Worm (Caenorhabditis elegans) whole organism, L3 larva: Measurements from ENCODE around the gene ztf-25.

ENCODE experiments used
- R02D3.7 ChIP-seq: fragments of 150-350 bp; optimal IDR thresholded peaks from 2 replicates; lab custom pipeline; 2014; ENCODE audit warnings: missing biosample characterization, missing genetic modification characterization
- ZK546.5 ChIP-seq: sonication (generic microtip); optimal IDR thresholded peaks from 2 replicates; lab custom pipeline; 2017; ENCODE audit warnings: missing biosample characterization, missing genetic modification characterization
- ama-1 ChIP-seq: fragments of 150-350 bp; optimal IDR thresholded peaks from 2 replicates; lab custom pipeline; 2018
- ceh-16 ChIP-seq: sonication (generic microtip); optimal IDR thresholded peaks from 2 replicates; lab custom pipeline; 2017; ENCODE audit warnings: missing biosample characterization, missing genetic modification characterization
- ceh-28 ChIP-seq: fragments of 150-350 bp; optimal IDR thresholded peaks from 2 replicates; lab custom pipeline; 2014; ENCODE audit warnings: missing biosample characterization, missing genetic modification reagents, missing genetic modification characterization
- ceh-9 ChIP-seq: sonication (generic microtip); optimal IDR thresholded peaks from 2 replicates; lab custom pipeline; 2018; ENCODE audit warnings: missing biosample characterization, missing genetic modification characterization
- daf-12 ChIP-seq: fragments of 150-350 bp; optimal IDR thresholded peaks from 2 replicates; lab custom pipeline; 2014; ENCODE audit warnings: missing biosample characterization, missing genetic modification reagents, missing genetic modification characterization
- egl-27 ChIP-seq: sonication (generic microtip); optimal IDR thresholded peaks from 4 replicates; lab custom pipeline; 2017; ENCODE audit warnings: missing biosample characterization, missing genetic modification reagents, missing genetic modification characterization
- egl-5 ChIP-seq: fragments of 150-350 bp; optimal IDR thresholded peaks from 2 replicates; lab custom pipeline; 2017; ENCODE audit warnings: missing biosample characterization, missing genetic modification reagents, missing genetic modification characterization, inconsistent platforms
- elt-1 ChIP-seq: fragments of 150-350 bp; optimal IDR thresholded peaks from 2 replicates; lab custom pipeline; 2014; ENCODE audit warnings: missing biosample characterization, missing genetic modification characterization
- elt-2 ChIP-seq: sonication (generic microtip); optimal IDR thresholded peaks from 2 replicates; lab custom pipeline; 2016; ENCODE audit warnings: missing genetic modification reagents, mild to moderate bottlenecking, missing genetic modification characterization, missing compliant biosample characterization
- elt-3 ChIP-seq, 3 experiments: fragments of 150-350 bp in 1 of 3; sonication (generic microtip) in 2 of 3; optimal IDR thresholded peaks; 2 replicates in 2 of 3; 4 replicates in 1 of 3; lab custom pipeline; 2014 to 2017; ENCODE audit warnings: missing biosample characterization in 3 of 3, missing genetic modification characterization in 3 of 3
- eor-1 ChIP-seq, 2 experiments: fragments of 150-350 bp; optimal IDR thresholded peaks; 2 replicates each; lab custom pipeline; 2014 to 2018; ENCODE audit warnings: missing biosample characterization in 2 of 2, missing genetic modification characterization in 2 of 2
- fkh-10 ChIP-seq: sonication (generic microtip); optimal IDR thresholded peaks from 2 replicates; lab custom pipeline; 2017; ENCODE audit warnings: missing biosample characterization, missing genetic modification reagents, missing genetic modification characterization
- fkh-2 ChIP-seq: fragments of 150-350 bp; optimal IDR thresholded peaks from 2 replicates; lab custom pipeline; 2014; ENCODE audit warnings: missing biosample characterization, missing genetic modification reagents, missing genetic modification characterization
- fos-1 ChIP-seq: fragments of 150-350 bp; optimal IDR thresholded peaks from 2 replicates; lab custom pipeline; 2014; ENCODE audit warnings: missing biosample characterization, missing genetic modification characterization
- hmg-11 ChIP-seq: sonication (generic microtip); optimal IDR thresholded peaks from 2 replicates; lab custom pipeline; 2016; ENCODE audit warnings: missing genetic modification characterization, missing compliant biosample characterization
- jun-1 ChIP-seq: fragments of 150-350 bp; optimal IDR thresholded peaks from 2 replicates; lab custom pipeline; 2014; ENCODE audit warnings: missing biosample characterization, missing genetic modification reagents, missing genetic modification characterization
- lin-15B ChIP-seq: fragments of 150-350 bp; optimal IDR thresholded peaks from 2 replicates; lab custom pipeline; 2014; ENCODE audit warnings: missing biosample characterization, missing genetic modification characterization
- lin-39 ChIP-seq: fragments of 150-350 bp; optimal IDR thresholded peaks from 2 replicates; lab custom pipeline; 2018; ENCODE audit warnings: missing biosample characterization, missing genetic modification reagents, missing genetic modification characterization
- lsy-12 ChIP-seq: sonication (generic microtip); optimal IDR thresholded peaks from 2 replicates; lab custom pipeline; 2016; ENCODE audit warnings: mild to moderate bottlenecking, missing genetic modification characterization, missing compliant biosample characterization
- mdl-1 ChIP-seq: fragments of 150-350 bp; optimal IDR thresholded peaks from 2 replicates; lab custom pipeline; 2014; ENCODE audit warnings: missing biosample characterization, missing genetic modification characterization
- mml-1 ChIP-seq: fragments of 150-350 bp; sonication (generic microtip); optimal IDR thresholded peaks from 3 replicates; lab custom pipeline; 2014; ENCODE audit warnings: missing biosample characterization, missing genetic modification characterization
- nfya-1 ChIP-seq: sonication (generic microtip); optimal IDR thresholded peaks from 2 replicates; lab custom pipeline; 2017; ENCODE audit warnings: missing genetic modification characterization, mild to moderate bottlenecking, missing compliant biosample characterization, antibody characterized with exemption, moderate library complexity; ENCODE audit not compliant: insufficient read depth
- nhr-23 ChIP-seq: fragments of 150-350 bp; optimal IDR thresholded peaks from 2 replicates; lab custom pipeline; 2014; ENCODE audit warnings: missing biosample characterization, missing genetic modification reagents, missing genetic modification characterization
- nhr-237 ChIP-seq: fragments of 150-350 bp; optimal IDR thresholded peaks from 2 replicates; lab custom pipeline; 2014; ENCODE audit warnings: missing biosample characterization, missing genetic modification characterization
- nhr-25 ChIP-seq: sonication (generic microtip); optimal IDR thresholded peaks from 2 replicates; lab custom pipeline; 2017; ENCODE audit warnings: missing biosample characterization, missing genetic modification characterization
- nhr-28 ChIP-seq: fragments of 150-350 bp; optimal IDR thresholded peaks from 2 replicates; lab custom pipeline; 2014; ENCODE audit warnings: missing biosample characterization, missing genetic modification characterization
- nhr-43 ChIP-seq: sonication (generic microtip); optimal IDR thresholded peaks from 2 replicates; lab custom pipeline; 2016; ENCODE audit warnings: mild to moderate bottlenecking, missing genetic modification characterization, missing compliant biosample characterization; ENCODE audit not compliant: poor library complexity, severe bottlenecking
- pha-4 ChIP-seq: fragments of 150-350 bp; optimal IDR thresholded peaks from 2 replicates; lab custom pipeline; 2014; ENCODE audit warnings: missing biosample characterization, missing genetic modification reagents, missing genetic modification characterization
- pqm-1 ChIP-seq: fragments of 150-350 bp; optimal IDR thresholded peaks from 2 replicates; lab custom pipeline; 2017; ENCODE audit warnings: missing biosample characterization, missing genetic modification characterization, inconsistent platforms
- sea-2 ChIP-seq: fragments of 150-350 bp; sonication (generic microtip); optimal IDR thresholded peaks from 4 replicates; lab custom pipeline; 2014; ENCODE audit warnings: missing biosample characterization, missing genetic modification reagents, missing genetic modification characterization
- skn-1 ChIP-seq: fragments of 150-350 bp; optimal IDR thresholded peaks from 2 replicates; lab custom pipeline; 2014; ENCODE audit warnings: missing biosample characterization, missing genetic modification characterization
- snpc-4 ChIP-seq: fragments of 150-350 bp; optimal IDR thresholded peaks from 2 replicates; lab custom pipeline; 2014; ENCODE audit warnings: missing biosample characterization, missing genetic modification characterization
- tbx-2 ChIP-seq: sonication (generic microtip); optimal IDR thresholded peaks from 2 replicates; lab custom pipeline; 2016; ENCODE audit warnings: mild to moderate bottlenecking, missing genetic modification characterization, missing compliant biosample characterization
- unc-39 ChIP-seq: sonication (generic microtip); optimal IDR thresholded peaks from 4 replicates; lab custom pipeline; 2017; ENCODE audit warnings: missing biosample characterization, missing genetic modification characterization
- unc-62 ChIP-seq: fragments of 150-350 bp; sonication (generic microtip); optimal IDR thresholded peaks from 4 replicates; lab custom pipeline; 2014; ENCODE audit warnings: missing biosample characterization, missing genetic modification reagents, missing genetic modification characterization
- zag-1 ChIP-seq: fragments of 150-350 bp; optimal IDR thresholded peaks from 2 replicates; lab custom pipeline; 2014; ENCODE audit warnings: missing biosample characterization, missing genetic modification characterization
- ztf-4 ChIP-seq: fragments of 150-350 bp; optimal IDR thresholded peaks from 2 replicates; lab custom pipeline; 2014; ENCODE audit warnings: missing biosample characterization, missing genetic modification characterization

The ztf-25 gene

DNA sequence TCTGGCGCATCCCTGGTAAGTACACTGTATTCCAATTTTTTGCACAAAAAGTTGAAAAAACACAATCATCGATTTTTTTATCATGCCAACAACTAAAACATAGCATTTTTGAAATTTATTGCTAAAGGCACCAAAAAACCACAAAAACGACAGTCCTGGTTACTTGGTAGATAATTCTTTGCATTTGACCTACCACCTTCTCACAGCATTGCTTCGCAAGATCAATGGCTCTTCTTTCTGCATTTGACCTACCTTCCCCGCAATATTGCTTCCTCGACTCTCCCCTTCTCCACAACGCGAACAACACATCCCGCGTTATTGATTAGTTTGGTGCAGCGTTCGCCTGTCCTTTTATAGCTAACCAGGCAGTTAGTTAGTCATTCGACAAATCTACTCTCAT lies at the start of gene ztf-25:
ztf-25 (plus strand) TSS at position 301 of the 400 bp plus-strand sequence.
- TF ChIP-seq lin-15B = no peak
- no peak for TF ChIP-seq nhr-23 (tag; lab: Kevin White, UChicago)
- no peak for TF ChIP-seq nhr-237 (tag; lab: Kevin White, UChicago)
- TF ChIP-seq R02D3.7 (tag; lab: Kevin White, UChicago) = no peak
- TF ChIP-seq daf-12 (tag; lab: Kevin White, UChicago) = no peak
- no peak for TF ChIP-seq ceh-16 (tag; lab: Kevin White, UChicago)

DNA sequence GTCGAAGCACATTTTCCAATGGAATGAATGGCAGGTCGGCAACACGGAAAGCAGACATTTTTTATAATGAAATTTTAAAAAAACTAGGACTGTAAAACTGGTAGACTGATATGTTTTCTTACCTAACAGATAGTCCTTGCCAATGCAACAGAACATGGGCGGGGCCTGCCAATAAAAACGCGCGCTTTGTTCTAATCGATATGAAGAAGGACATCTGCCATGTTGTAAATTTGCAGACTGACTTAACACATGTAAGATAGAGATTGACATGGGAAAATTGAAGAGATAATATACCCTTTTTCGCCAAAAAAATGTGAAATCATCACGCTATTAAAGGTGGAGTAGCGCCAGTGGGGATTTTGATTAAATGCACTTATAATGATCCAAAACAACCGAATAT lies 48.9 kb upstream of the ztf-25 start, which contains the start of gene C38D9.8:
C38D9.8 (minus strand) TSS at position 101 of the 400 bp plus-strand sequence.
- TF ChIP-seq lsy-12 (tag; lab: Kevin White, UChicago) (no peak), fkh-10 (GFP tag; lab: Kevin White, UChicago) (no peak), ceh-9 (tag; lab: Kevin White, UChicago) (no peak), jun-1 (tag; lab: Kevin White, UChicago) (no peak), nhr-23 (tag; lab: Kevin White, UChicago) (no peak), daf-12 (tag; lab: Kevin White, UChicago) (no peak), R02D3.7 (tag; lab: Kevin White, UChicago) (no peak), skn-1 (tag; lab: Kevin White, UChicago) (no peak), sea-2 (GFP tag; lab: Kevin White, UChicago) (no peak), nhr-28 (tag; lab: Kevin White, UChicago) (no peak), zag-1 (tag; lab: Kevin White, UChicago) (no peak), ZK546.5 (tag; lab: Kevin White, UChicago) (no peak), ztf-4 (tag; lab: Kevin White, UChicago) (no peak), unc-62 (GFP tag; lab: Kevin White, UChicago) (no peak), lin-15B (no peak), elt-3 (tag; optimal IDR thresholded peaks at IDR 0.05; lab: Kevin White, UChicago) (no peak), ceh-28 (tag; lab: Kevin White, UChicago) (no peak), fkh-2 (tag; lab: Kevin White, UChicago) (no peak), elt-1 (tag; lab: Kevin White, UChicago) (no peak)

DNA sequence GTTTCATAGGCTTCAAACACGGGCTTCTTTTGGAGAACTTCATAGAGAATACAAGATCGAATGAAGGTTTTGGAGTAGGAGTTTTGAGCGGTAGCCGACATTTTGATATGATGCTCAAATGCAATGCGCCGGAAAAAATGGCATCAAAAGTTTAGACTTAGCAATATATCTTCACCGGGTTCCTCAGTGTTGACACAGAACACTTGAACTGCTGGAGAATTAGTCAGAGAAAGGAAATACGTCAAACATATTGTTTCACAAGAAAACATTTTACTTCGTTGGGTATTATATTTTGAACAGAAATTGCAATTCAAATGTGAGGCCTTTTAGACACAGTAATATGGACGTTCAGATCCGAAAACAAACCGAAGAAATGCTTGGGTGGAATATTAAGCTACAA lies 43.2 kb upstream of the ztf-25 start, which contains the start of gene fbxa-174:
fbxa-174 (minus strand) TSS at position 101 of the 400 bp plus-strand sequence.
- no peak for TF ChIP-seq ZK546.5 (tag; lab: Kevin White, UChicago)
- TF ChIP-seq egl-27 (tag; lab: Kevin White, UChicago) = no peak
- no peak for TF ChIP-seq nhr-28 (tag; lab: Kevin White, UChicago)
- no peak for TF ChIP-seq elt-1 (tag; lab: Kevin White, UChicago)
- TF ChIP-seq fos-1 (tag; lab: Kevin White, UChicago) = no peak
- no peak for TF ChIP-seq egl-5 (tag; lab: Kevin White, UChicago)
- no peak for TF ChIP-seq nfya-1 (tag; lab: Kevin White, UChicago)
- TF ChIP-seq jun-1 (tag; lab: Kevin White, UChicago) = no peak
- no peak for TF ChIP-seq lsy-12 (tag; lab: Kevin White, UChicago)
- TF ChIP-seq nhr-25 (tag; lab: Kevin White, UChicago) = no peak
- no peak for TF ChIP-seq tbx-2
- TF ChIP-seq unc-62 (GFP tag; lab: Kevin White, UChicago) = no peak
- no peak for TF ChIP-seq fkh-10 (GFP tag; lab: Kevin White, UChicago)
- TF ChIP-seq daf-12 (tag; lab: Kevin White, UChicago) = no peak
- no peak for TF ChIP-seq hmg-11 (tag; lab: Kevin White, UChicago)
- no peak for TF ChIP-seq zag-1 (tag; lab: Kevin White, UChicago)
- TF ChIP-seq mml-1 (tag; lab: Kevin White, UChicago) = no peak
- TF ChIP-seq nhr-237 (tag; lab: Kevin White, UChicago) = no peak

- TF ChIP-seq unc-62 (GFP tag; lab: Kevin White, UChicago) = no peak
- TF ChIP-seq mdl-1 = no peak
- no peak for TF ChIP-seq egl-5 (tag; lab: Kevin White, UChicago)
- TF ChIP-seq elt-1 (tag; lab: Kevin White, UChicago) = no peak
- no peak for TF ChIP-seq pqm-1
- TF ChIP-seq nhr-28 (tag; lab: Kevin White, UChicago) = no peak
- no peak for TF ChIP-seq skn-1 (tag; lab: Kevin White, UChicago)
- TF ChIP-seq, all 47 proteins: peak for 0
Observed at ce11 chrV:17558946-17559345, 42.7 kb upstream of the ztf-25 start, which contains the start of gene fbxa-172. TSS of gene fbxa-172 (plus strand) at chrV:17559246.

DNA sequence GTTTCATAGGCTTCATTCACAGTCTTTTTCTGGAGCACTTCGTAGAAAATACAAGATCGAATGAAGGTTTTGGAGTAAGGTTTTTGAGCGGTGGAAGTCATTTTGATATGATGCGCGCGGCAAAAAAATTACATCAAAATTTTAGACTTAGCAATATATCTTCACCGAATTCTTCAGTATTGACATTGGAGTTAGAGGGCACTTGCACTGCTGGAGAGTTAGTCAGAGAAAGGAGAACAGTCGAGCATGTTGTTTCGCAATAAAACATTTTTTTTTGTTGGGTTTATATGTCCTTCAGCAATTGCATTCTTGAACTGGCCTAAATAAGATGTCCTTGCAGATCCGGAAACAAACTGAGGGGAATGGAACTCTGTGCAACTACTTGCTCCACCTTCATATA lies 35.7 kb upstream of the ztf-25 start, which contains the start of gene fbxa-171:
fbxa-171 (minus strand) TSS at position 101 of the 400 bp plus-strand sequence.
- TF ChIP-seq eor-1 (tag; optimal IDR thresholded peaks at IDR 0.05; lab: Kevin White, UChicago) (no peak), pqm-1 (no peak), fkh-2 (tag; lab: Kevin White, UChicago) (no peak), nfya-1 (tag; lab: Kevin White, UChicago) (no peak), daf-12 (tag; lab: Kevin White, UChicago) (no peak), ama-1 (lab: Kevin White, UChicago) (no peak), nhr-23 (tag; lab: Kevin White, UChicago) (no peak), pha-4 (tag; lab: Kevin White, UChicago) (no peak), elt-2 (tag; lab: Kevin White, UChicago) (no peak), snpc-4 (tag; lab: Kevin White, UChicago) (no peak), elt-1 (tag; lab: Kevin White, UChicago) (no peak), nhr-28 (tag; lab: Kevin White, UChicago) (no peak), ceh-28 (tag; lab: Kevin White, UChicago) (no peak), mml-1 (tag; lab: Kevin White, UChicago) (no peak), nhr-43 (tag; lab: Kevin White, UChicago) (no peak), unc-39 (tag; lab: Kevin White, UChicago) (no peak), fkh-10 (GFP tag; lab: Kevin White, UChicago) (no peak), nhr-237 (tag; lab: Kevin White, UChicago) (no peak), lin-39 (no peak), unc-62 (GFP tag; lab: Kevin White, UChicago) (no peak)
